Worm (Caenorhabditis elegans) whole organism, mixed stage, embryonic: ENCODE data around the gene srb-12.

ENCODE experiments used
- M03D4.4 ChIP-seq: sonication (generic microtip); optimal IDR thresholded peaks from 2 replicates; lab custom pipeline; 2017; ENCODE audit warnings: mild to moderate bottlenecking, missing genetic modification characterization, missing compliant biosample characterization
- elt-1 ChIP-seq: sonication (generic microtip); optimal IDR thresholded peaks from 2 replicates; lab custom pipeline; 2017; ENCODE audit warnings: missing genetic modification characterization, mild to moderate bottlenecking, missing compliant biosample characterization, antibody characterized with exemption, moderate library complexity, borderline replicate concordance; ENCODE audit not compliant: insufficient read depth
- nhr-237 ChIP-seq: fragments of 150-350 bp; optimal IDR thresholded peaks from 2 replicates; lab custom pipeline; 2014; ENCODE audit warnings: missing biosample characterization, missing genetic modification characterization
- pha-4 ChIP-seq: fragments of 150-350 bp; optimal IDR thresholded peaks from 2 replicates; lab custom pipeline; 2018; ENCODE audit warnings: missing biosample characterization, missing genetic modification reagents, missing genetic modification characterization
- snpc-4 ChIP-seq: fragments of 150-350 bp; optimal IDR thresholded peaks from 2 replicates; lab custom pipeline; 2014; ENCODE audit warnings: missing biosample characterization, missing genetic modification characterization

DNA sequence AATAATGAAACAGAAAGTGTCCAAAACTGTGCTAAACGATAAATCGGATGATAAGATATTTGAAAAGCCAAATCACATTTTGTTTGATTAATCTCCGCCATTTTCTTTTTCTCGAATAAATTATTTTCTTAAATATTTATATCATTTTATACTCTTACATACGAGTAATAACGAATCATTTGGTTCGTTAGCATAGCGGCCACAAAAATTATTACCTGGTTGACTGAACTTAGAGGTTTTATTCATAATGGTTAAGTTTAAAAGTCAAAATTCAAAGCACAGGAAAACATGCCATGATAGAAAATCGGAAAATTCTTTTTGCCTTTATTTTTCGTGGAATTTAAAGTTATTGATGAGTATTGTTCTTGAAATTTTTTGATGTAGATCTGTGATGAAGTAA lies 8.8 kb upstream of the srb-12 start, which contains the start of gene srb-5:
- no peak for TF ChIP-seq nhr-237 (tag; lab: Kevin White, UChicago)
- TF ChIP-seq pha-4: no peak
- no peak for TF ChIP-seq M03D4.4 (tag; lab: Kevin White, UChicago)
- TF ChIP-seq elt-1 (tag; lab: Kevin White, UChicago): no peak
- TF ChIP-seq snpc-4 (tag; lab: Kevin White, UChicago): no peak
